Fruit fly (Drosophila melanogaster): Measurements from ENCODE around the gene Ocrl.
A peak's percentile ranks its signal among the peaks of the same experiment; 100 is the strongest.

The Ocrl gene

dm6 chrX:1950311-1950710 lies 27.5 kb downstream of the Ocrl start:
- no peak for TF ChIP-seq CG17801 (GFP tag; optimal IDR thresholded peaks at IDR 0.05; ENCODE audit: partially characterized antibody)

dm6 chrX:1951391-1952066 lies 28.7 kb downstream of the Ocrl start:
- peak; percentile 91 for TF ChIP-seq CG17801 (GFP tag; optimal IDR thresholded peaks at IDR 0.05; ENCODE audit: partially characterized antibody)

DNA sequence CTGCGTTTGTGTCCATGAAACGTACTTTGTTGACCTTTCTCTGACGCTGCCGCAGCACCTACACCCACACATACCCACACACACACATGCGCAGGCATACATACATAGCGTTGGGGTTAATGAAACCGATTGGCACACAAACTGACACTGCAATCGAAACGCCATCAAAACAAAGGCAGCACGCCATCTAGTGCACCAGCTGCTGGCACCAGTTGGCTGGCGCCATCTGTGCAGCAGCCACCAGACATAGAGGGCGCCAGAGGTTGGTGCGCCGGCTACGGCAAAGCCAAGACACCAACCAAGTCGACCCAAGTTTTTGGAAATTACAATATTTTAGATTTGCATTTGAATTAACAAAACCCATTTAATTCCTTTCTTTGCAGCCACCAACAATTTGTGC lies 30.1 kb downstream of the Ocrl start:
- TF ChIP-seq CG17801 (GFP tag; optimal IDR thresholded peaks at IDR 0.05; ENCODE audit: partially characterized antibody): no peak

DNA sequence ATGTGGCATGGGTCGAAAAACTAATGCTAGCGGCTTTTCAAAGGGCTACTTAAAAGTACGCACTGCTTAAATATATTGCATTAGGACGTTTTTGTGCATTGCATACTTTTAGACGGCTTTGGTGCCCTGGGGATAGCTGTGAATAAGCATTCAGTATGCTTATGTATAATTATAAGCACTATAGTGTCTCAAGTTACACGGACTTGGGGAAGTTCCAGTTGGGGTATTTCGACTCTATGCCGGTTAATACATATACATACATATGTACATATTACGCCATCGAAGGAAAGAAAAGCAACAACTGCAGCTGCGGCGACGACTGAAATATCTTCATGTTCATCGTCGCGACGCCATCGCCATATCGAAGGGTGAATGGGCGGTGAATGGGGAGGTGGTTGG lies 40.4 kb downstream of the Ocrl start:
- no peak for TF ChIP-seq CG17801 (GFP tag; optimal IDR thresholded peaks at IDR 0.05; ENCODE audit: partially characterized antibody)

dm6 chrX:1963591-1964216 lies 40.9 kb downstream of the Ocrl start:
- TF ChIP-seq CG17801 (GFP tag; optimal IDR thresholded peaks at IDR 0.05; ENCODE audit: partially characterized antibody): peak; percentile 90

DNA sequence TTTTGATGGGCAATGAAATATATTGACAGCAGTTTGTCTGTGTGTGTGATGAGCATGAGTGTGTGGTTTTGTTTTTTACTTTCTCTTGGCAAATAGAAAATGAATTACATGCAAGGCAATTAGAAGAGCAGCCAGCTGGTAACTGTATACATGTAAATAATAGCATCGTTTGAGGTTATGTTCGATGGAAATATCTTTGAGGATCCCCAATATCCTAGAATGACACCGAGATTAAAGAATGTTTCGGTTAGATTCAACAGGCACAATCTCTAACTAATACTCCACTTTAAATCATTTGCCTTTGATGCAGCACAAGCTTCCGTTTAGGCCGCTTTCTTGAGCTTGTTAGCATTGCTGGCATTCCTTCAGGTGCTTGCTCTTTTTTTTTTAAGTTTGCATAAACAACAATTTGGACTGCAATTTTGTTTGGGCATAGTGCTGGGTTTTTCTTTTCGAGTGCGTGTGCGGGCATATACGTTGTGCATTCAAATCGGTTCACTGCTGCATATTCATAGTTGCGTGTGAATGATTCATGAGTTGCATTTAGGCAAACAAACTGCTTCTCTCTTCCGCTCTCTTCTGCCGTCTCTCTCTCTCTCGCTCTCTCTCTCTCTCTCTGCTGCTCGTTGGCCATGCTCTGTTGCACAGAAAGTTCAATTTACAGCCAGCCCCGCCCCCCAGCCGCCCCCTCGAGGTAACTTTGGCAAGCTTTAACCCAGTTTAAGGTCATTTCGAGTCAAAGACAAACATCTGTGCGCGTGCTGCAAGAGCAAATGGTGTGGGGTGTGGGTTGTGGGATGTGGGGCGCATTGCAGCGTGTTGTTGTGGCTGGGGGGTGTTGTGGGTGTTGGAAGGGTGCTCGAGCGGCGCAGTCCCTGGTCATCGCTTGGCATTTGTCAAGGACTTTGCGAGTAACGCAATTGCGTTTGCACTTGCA lies 41.9 kb downstream of the Ocrl start:
- no peak for TF ChIP-seq CG17801 (GFP tag; optimal IDR thresholded peaks at IDR 0.05; ENCODE audit: partially characterized antibody)

- no peak for TF ChIP-seq CG17801 (GFP tag; optimal IDR thresholded peaks at IDR 0.05; ENCODE audit: partially characterized antibody)
Measured at dm6 chrX:1965512-1965911, 42.7 kb downstream of the Ocrl start.

DNA sequence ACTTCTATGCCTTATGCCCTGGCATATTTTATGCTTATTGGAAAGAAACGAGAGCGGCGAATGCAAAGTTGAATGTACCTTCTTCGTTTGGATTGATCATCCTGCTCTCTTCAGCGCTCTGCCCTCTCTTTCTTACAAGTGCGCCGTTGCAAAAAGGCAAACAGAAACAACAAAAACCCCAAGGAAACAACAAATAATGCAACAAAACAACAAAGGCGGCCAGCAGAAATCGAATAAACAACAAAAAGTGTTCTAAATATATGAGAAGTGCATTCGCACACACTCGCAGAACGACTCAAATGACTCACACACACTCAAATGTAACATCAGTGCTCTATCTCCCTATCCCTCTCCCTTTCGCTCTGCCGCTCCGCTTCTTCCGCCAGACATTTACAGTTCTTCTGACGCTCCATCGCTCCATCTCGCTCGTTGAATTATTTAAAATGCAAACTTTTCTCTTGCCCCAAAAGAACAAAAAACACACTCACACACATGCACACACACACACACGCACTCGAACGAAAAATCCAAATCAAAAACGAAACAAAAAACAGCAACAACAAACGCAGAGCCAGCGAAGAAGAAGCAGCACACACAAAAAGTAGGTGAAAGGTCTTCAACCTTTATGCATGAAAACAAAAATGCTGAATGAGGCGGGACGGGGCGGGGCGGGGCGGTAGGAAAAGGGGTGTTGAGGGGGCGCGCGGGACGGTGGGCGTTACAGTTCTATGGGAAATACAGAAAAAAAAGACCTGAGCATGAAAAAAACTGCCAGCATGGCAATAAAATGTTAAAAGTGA lies 43.4 kb downstream of the Ocrl start:
- TF ChIP-seq CG17801 (GFP tag; optimal IDR thresholded peaks at IDR 0.05; ENCODE audit: partially characterized antibody): peak; percentile 57

- TF ChIP-seq CG17801 (GFP tag; optimal IDR thresholded peaks at IDR 0.05; ENCODE audit: partially characterized antibody): no peak
Measured at dm6 chrX:1966779-1967520, 44.2 kb downstream of the Ocrl start.

DNA sequence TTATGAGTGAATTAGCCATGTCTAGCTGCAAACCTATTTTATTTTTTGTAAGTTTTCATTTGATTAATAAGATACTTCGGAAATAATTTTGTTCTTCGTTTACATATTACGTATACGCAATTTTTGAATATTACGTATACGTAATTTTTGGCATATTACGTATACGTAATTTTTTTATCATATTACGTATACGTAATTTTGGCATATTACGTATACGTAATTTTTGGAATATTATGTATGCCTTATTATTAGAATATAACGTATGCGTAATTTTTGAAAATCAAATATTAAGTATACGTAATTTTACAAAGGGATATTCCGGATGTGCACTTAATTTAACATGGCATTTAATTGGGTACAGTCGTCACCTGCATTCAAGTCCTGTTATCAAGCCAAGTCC lies 45.4 kb downstream of the Ocrl start:
- no peak for TF ChIP-seq CG17801 (GFP tag; optimal IDR thresholded peaks at IDR 0.05; ENCODE audit: partially characterized antibody)

- peak; percentile 40 for TF ChIP-seq CG17801 (GFP tag; optimal IDR thresholded peaks at IDR 0.05; ENCODE audit: partially characterized antibody)
Measured at dm6 chrX:1968581-1969258, 45.9 kb downstream of the Ocrl start.

DNA sequence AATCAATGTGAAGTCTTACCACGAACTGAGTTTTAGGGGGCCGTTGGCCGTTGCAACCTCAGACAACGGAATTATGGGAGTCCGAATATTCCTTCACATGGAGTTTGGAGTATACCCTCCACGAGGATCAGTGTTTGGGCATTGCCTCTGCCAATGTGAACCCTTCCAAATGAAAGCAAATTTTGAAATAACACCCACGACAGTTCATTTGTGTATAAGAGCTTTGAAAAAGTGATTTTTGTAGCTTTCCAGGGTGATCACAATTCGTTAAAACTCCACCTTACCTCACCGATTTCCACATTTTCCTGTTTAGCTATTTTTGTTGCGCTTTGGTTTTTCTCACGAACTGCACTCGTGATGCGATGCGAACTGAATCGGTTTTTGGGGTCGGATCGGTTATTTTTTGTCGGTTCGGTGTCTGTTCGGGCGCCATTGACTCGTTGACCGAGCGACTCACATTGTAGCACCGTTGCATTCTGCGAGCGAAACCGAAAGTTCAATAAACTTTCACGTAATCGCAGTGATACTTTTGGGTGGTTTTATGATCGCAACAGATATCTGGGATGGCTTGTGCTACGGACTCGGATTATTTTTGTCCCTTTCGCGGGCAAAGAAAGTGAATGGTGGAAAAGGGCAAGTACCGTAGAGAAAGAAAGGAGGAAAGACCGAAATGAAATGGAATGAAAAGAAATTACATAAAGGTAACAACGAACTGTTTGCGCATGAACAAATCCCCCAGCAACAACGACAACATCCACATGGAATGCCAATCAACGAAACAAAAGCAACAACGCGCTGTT lies 47.2 kb downstream of the Ocrl start:
- TF ChIP-seq CG17801 (GFP tag; optimal IDR thresholded peaks at IDR 0.05; ENCODE audit: partially characterized antibody): no peak

Measured in ovary, adult (tissue).